Worm (Caenorhabditis elegans) whole organism, young adult: ENCODE results near the gene ets-6.

Experiments used
- F22D6.2 ChIP-seq: sonication (generic microtip); optimal IDR thresholded peaks from 2 replicates; lab custom pipeline; 2016; ENCODE audit warnings: mild to moderate bottlenecking, missing genetic modification characterization, missing compliant biosample characterization
- T26A5.8 ChIP-seq: sonication (generic microtip); optimal IDR thresholded peaks from 2 replicates; lab custom pipeline; 2016; ENCODE audit warnings: missing genetic modification characterization, missing compliant biosample characterization
- ama-1 ChIP-seq, 3 experiments: fragments of 150-350 bp in 1 of 3; sonication (generic microtip) in 2 of 3; optimal IDR thresholded peaks; 2 replicates each; lab custom pipeline; 2014 to 2018; ENCODE audit warnings: missing biosample characterization in 2 of 3, missing genetic modification characterization in 2 of 3, missing genetic modification reagents in 2 of 3
- atf-7 ChIP-seq: sonication (generic microtip); optimal IDR thresholded peaks from 2 replicates; lab custom pipeline; 2017; ENCODE audit warnings: mild to moderate bottlenecking, missing genetic modification characterization, missing compliant biosample characterization
- attf-5 ChIP-seq: fragments of 200-800 bp; sonication (Bioruptor generic); optimal IDR thresholded peaks from 2 replicates; lab custom pipeline; 2018; ENCODE audit warnings: mild to moderate bottlenecking, missing genetic modification characterization, missing compliant biosample characterization
- dox-1 ChIP-seq: fragments of 200-800 bp; sonication (Bioruptor generic); IDR thresholded peaks from 2 replicates; pipeline ENCODE4 v1.3.6; 2022; ENCODE audit warnings: missing genetic modification reagents, missing genetic modification characterization, missing compliant biosample characterization
- dpff-1 ChIP-seq: sonication (generic microtip); optimal IDR thresholded peaks from 2 replicates; lab custom pipeline; 2017; ENCODE audit warnings: mild to moderate bottlenecking, missing genetic modification characterization, missing compliant biosample characterization
- nfyb-1 ChIP-seq: fragments of 200-800 bp; sonication (Bioruptor generic); IDR thresholded peaks from 2 replicates; pipeline ENCODE4 v1.3.6; 2022; ENCODE audit warnings: missing genetic modification reagents, missing genetic modification characterization, missing compliant biosample characterization

ce11 chrV:7548017-7548416, 32.3 kb downstream of the ets-6 start:
- TF ChIP-seq dox-1 (no peak), attf-5 (no peak), nfyb-1 (GFP tag; lab: Robert Waterston, UW) (no peak), ama-1 (optimal IDR thresholded peaks at IDR 0.05; lab: Kevin White, UChicago) (no peak), ama-1 (GFP tag; optimal IDR thresholded peaks at IDR 0.05; lab: Kevin White, UChicago) (no peak), dpff-1 (tag; lab: Kevin White, UChicago) (no peak), F22D6.2 (no peak), atf-7 (tag; lab: Kevin White, UChicago) (no peak), T26A5.8 (tag; lab: Kevin White, UChicago) (no peak)
